Fruit fly (Drosophila melanogaster): Measurements from ENCODE around the gene TwdlY.

- TF ChIP-seq CG10321 (GFP tag; IDR thresholded peaks at IDR 0.05) (no peak), Hsf (GFP tag; optimal IDR thresholded peaks at IDR 0.05) (no peak), CG3163 (GFP tag; optimal IDR thresholded peaks at IDR 0.05) (no peak), CG18764 (GFP tag; optimal IDR thresholded peaks at IDR 0.05) (no peak), CG18619 (GFP tag; optimal IDR thresholded peaks at IDR 0.05) (no peak), Optix (GFP tag; IDR thresholded peaks at IDR 0.05) (no peak), CG16779 (GFP tag; IDR thresholded peaks at IDR 0.05) (no peak), CG1792 (GFP tag; optimal IDR thresholded peaks at IDR 0.05) (no peak), klu (GFP tag; IDR thresholded peaks at IDR 0.05) (no peak)
Measured at dm6 chrX:16740606-16741005, 5.9 kb downstream of the TwdlY start, which contains the start of gene CG32568.

Data from whole organism, embryonic.